Worm (Caenorhabditis elegans) whole organism, mixed stage, embryonic: ENCODE results near the gene Y51H7C.8.

ENCODE experiments used
- M03D4.4 ChIP-seq: sonication (generic microtip); optimal IDR thresholded peaks from 2 replicates; lab custom pipeline; 2017; ENCODE audit warnings: mild to moderate bottlenecking, missing genetic modification characterization, missing compliant biosample characterization
- bed-3 ChIP-seq: fragments of 200-800 bp; sonication (Bioruptor generic); optimal IDR thresholded peaks from 3 replicates; lab custom pipeline; 2018; ENCODE audit warnings: mild to moderate bottlenecking, missing genetic modification characterization, moderate library complexity, missing compliant biosample characterization
- blmp-1 ChIP-seq: fragments of 150-350 bp; optimal IDR thresholded peaks from 2 replicates; lab custom pipeline; 2014; ENCODE audit warnings: missing biosample characterization, missing genetic modification characterization
- ceh-39 ChIP-seq: fragments of 150-350 bp; optimal IDR thresholded peaks from 2 replicates; lab custom pipeline; 2014; ENCODE audit warnings: missing biosample characterization, missing genetic modification characterization
- ceh-43 ChIP-seq: fragments of 200-800 bp; sonication (Bioruptor generic); optimal IDR thresholded peaks from 2 replicates; lab custom pipeline; 2018; ENCODE audit warnings: mild to moderate bottlenecking, missing genetic modification characterization, moderate library complexity, missing compliant biosample characterization
- ces-1 ChIP-seq: fragments of 150-350 bp; optimal IDR thresholded peaks from 2 replicates; lab custom pipeline; 2014; ENCODE audit warnings: missing biosample characterization, missing genetic modification reagents, missing genetic modification characterization
- cnd-1 ChIP-seq: fragments of 200-800 bp; sonication (Bioruptor generic); optimal IDR thresholded peaks from 2 replicates; lab custom pipeline; 2018; ENCODE audit warnings: mild to moderate bottlenecking, missing genetic modification characterization, missing compliant biosample characterization
- drap-1 ChIP-seq: fragments of 200-800 bp; sonication (Bioruptor generic); optimal IDR thresholded peaks from 3 replicates; lab custom pipeline; 2018; ENCODE audit warnings: mild to moderate bottlenecking, missing genetic modification characterization, missing compliant biosample characterization
- elt-3 ChIP-seq: fragments of 150-350 bp; optimal IDR thresholded peaks from 2 replicates; lab custom pipeline; 2014; ENCODE audit warnings: missing biosample characterization, missing genetic modification characterization
- flh-1 ChIP-seq: fragments of 200-800 bp; sonication (Bioruptor generic); optimal IDR thresholded peaks from 2 replicates; lab custom pipeline; 2018; ENCODE audit warnings: mild to moderate bottlenecking, missing genetic modification characterization, moderate library complexity, missing compliant biosample characterization
- ham-2 ChIP-seq: fragments of 200-800 bp; sonication (Bioruptor generic); optimal IDR thresholded peaks from 2 replicates; lab custom pipeline; 2018; ENCODE audit warnings: mild to moderate bottlenecking, missing genetic modification characterization, missing compliant biosample characterization
- hlh-1 ChIP-seq: fragments of 150-350 bp; optimal IDR thresholded peaks from 2 replicates; lab custom pipeline; 2014; ENCODE audit warnings: missing biosample characterization, missing genetic modification reagents, missing genetic modification characterization
- lin-13 ChIP-seq: fragments of 150-350 bp; optimal IDR thresholded peaks from 2 replicates; lab custom pipeline; 2014; ENCODE audit warnings: missing biosample characterization, missing genetic modification characterization
- lin-32 ChIP-seq: fragments of 200-800 bp; sonication (Bioruptor generic); optimal IDR thresholded peaks from 2 replicates; lab custom pipeline; 2018; ENCODE audit warnings: mild to moderate bottlenecking, missing genetic modification characterization, missing compliant biosample characterization
- lsy-2 ChIP-seq: fragments of 150-350 bp; optimal IDR thresholded peaks from 2 replicates; lab custom pipeline; 2014; ENCODE audit warnings: missing biosample characterization, missing genetic modification characterization
- mab-5 ChIP-seq: fragments of 150-350 bp; optimal IDR thresholded peaks from 2 replicates; lab custom pipeline; 2014; ENCODE audit warnings: missing biosample characterization, missing genetic modification characterization
- mep-1 ChIP-seq: fragments of 150-350 bp; optimal IDR thresholded peaks from 2 replicates; lab custom pipeline; 2017; ENCODE audit warnings: missing biosample characterization, missing genetic modification reagents, missing genetic modification characterization, inconsistent platforms
- mls-2 ChIP-seq: sonication (generic microtip); optimal IDR thresholded peaks from 2 replicates; lab custom pipeline; 2016; ENCODE audit warnings: mild to moderate bottlenecking, missing genetic modification characterization, moderate library complexity, missing compliant biosample characterization
- nhr-12 ChIP-seq: fragments of 150-350 bp; optimal IDR thresholded peaks from 2 replicates; lab custom pipeline; 2014; ENCODE audit warnings: missing biosample characterization, missing genetic modification characterization
- nhr-2 ChIP-seq: fragments of 150-350 bp; optimal IDR thresholded peaks from 2 replicates; lab custom pipeline; 2014; ENCODE audit warnings: missing biosample characterization, missing genetic modification characterization
- nhr-237 ChIP-seq: fragments of 150-350 bp; optimal IDR thresholded peaks from 2 replicates; lab custom pipeline; 2014; ENCODE audit warnings: missing biosample characterization, missing genetic modification characterization
- nhr-28 ChIP-seq: fragments of 150-350 bp; optimal IDR thresholded peaks from 2 replicates; lab custom pipeline; 2014; ENCODE audit warnings: missing biosample characterization, missing genetic modification characterization
- pha-4 ChIP-seq: fragments of 150-350 bp; optimal IDR thresholded peaks from 2 replicates; lab custom pipeline; 2018; ENCODE audit warnings: missing biosample characterization, missing genetic modification reagents, missing genetic modification characterization
- sem-2 ChIP-seq: fragments of 200-800 bp; sonication (Bioruptor generic); optimal IDR thresholded peaks from 2 replicates; lab custom pipeline; 2018; ENCODE audit warnings: mild to moderate bottlenecking, missing genetic modification characterization, missing compliant biosample characterization
- snpc-4 ChIP-seq: fragments of 150-350 bp; optimal IDR thresholded peaks from 2 replicates; lab custom pipeline; 2014; ENCODE audit warnings: missing biosample characterization, missing genetic modification characterization
- sptf-1 ChIP-seq: sonication (generic microtip); optimal IDR thresholded peaks from 2 replicates; lab custom pipeline; 2017; ENCODE audit warnings: mild to moderate bottlenecking, missing genetic modification characterization, moderate library complexity, missing compliant biosample characterization
- tbx-8 ChIP-seq: fragments of 200-800 bp; sonication (Bioruptor generic); optimal IDR thresholded peaks from 2 replicates; lab custom pipeline; 2018; ENCODE audit warnings: mild to moderate bottlenecking, missing genetic modification characterization, moderate library complexity, missing compliant biosample characterization
- unc-120 ChIP-seq: sonication (generic microtip); optimal IDR thresholded peaks from 2 replicates; lab custom pipeline; 2017; ENCODE audit warnings: missing genetic modification characterization, missing compliant biosample characterization; ENCODE audit not compliant: poor library complexity, severe bottlenecking
- unc-62 ChIP-seq: fragments of 150-350 bp; optimal IDR thresholded peaks from 2 replicates; lab custom pipeline; 2014; ENCODE audit warnings: missing biosample characterization, missing genetic modification reagents, missing genetic modification characterization
- ztf-11 ChIP-seq: fragments of 150-350 bp; optimal IDR thresholded peaks from 2 replicates; lab custom pipeline; 2014; ENCODE audit warnings: missing biosample characterization, missing genetic modification characterization

Y51H7C.8 gene

DNA sequence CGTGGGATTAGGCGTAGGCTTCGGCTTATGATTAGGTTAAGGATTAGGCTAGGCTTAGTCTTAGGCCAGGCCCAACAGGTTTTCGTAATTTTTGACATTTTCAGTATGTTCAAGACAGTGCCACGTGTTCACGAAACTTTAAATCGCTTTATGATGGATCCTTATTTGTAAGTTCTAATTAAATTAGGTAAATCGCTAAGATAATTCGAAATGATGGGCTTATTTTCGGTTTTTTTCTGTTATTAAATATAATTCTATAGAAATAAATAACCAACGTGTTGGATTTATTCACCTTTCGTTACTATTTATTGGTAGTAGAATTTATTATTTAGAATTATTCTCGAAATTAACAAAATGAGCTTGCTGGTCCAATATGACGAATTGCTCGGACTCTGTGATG, at the start of gene Y51H7C.8:
Gene Y51H7C.8 (plus strand): TSS at position 301 of the 400 bp plus-strand sequence.
- TF ChIP-seq nhr-28 (tag; lab: Kevin White, UChicago): no peak
- no peak for TF ChIP-seq cnd-1 (tag; lab: Kevin White, UChicago)
- TF ChIP-seq nhr-2 (tag; lab: Kevin White, UChicago): no peak
- TF ChIP-seq flh-1 (GFP tag; lab: Kevin White, UChicago): no peak
- no peak for TF ChIP-seq lsy-2 (tag; lab: Kevin White, UChicago)
- no peak for TF ChIP-seq lin-13
- TF ChIP-seq mep-1 (tag; lab: Kevin White, UChicago): no peak
- no peak for TF ChIP-seq tbx-8 (GFP tag; lab: Kevin White, UChicago)
- TF ChIP-seq lin-32 (GFP tag; lab: Kevin White, UChicago): no peak
- no peak for TF ChIP-seq bed-3 (GFP tag; lab: Kevin White, UChicago)
- no peak for TF ChIP-seq nhr-237
- no peak for TF ChIP-seq elt-3 (tag; lab: Kevin White, UChicago)
- TF ChIP-seq sptf-1 (tag; lab: Kevin White, UChicago): no peak

DNA sequence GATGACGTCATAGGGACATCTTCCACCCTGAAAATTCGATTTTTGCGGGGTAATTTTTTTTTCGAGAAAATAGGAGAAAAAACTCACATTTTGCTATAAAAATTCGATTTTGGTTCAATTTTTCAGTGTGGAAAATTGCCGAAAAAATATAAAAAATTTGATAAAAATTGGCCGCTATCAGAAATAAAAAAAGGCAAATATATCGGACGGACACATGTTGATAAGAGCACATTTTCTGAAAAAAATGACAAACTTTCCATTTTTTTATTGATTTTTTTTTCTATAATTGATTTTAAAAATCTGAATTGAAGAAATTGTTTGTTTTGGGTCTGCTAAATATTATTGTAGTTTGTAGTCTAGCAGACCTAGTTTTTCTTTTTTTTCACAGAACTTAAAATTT, 46.1 kb upstream of the Y51H7C.8 start, which contains the start of gene C13A10.1:
Gene C13A10.1 (minus strand): TSS at position 170 of the 400 bp plus-strand sequence.
- TF ChIP-seq lin-32 (GFP tag; lab: Kevin White, UChicago) (no peak), mep-1 (tag; lab: Kevin White, UChicago) (no peak), lsy-2 (tag; lab: Kevin White, UChicago) (no peak)

DNA sequence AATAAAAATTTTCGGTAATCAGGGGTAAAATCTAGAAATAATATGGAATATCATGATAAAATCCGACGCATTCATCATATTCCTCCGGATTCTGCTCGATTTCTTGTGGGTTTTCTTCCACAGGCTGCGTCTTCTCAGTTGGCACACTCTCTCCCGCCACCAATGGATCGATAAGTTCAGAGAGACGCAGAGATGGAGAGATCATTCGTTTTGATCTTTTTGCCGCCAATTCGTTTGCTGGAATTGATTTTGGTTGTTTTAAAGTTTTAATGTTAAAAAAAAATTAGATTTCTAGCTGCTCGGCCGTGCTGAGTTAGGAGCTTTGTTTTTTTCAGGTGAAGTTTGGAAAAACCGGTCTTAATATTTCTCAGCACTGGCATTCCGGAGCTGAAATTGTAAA, 44.3 kb upstream of the Y51H7C.8 start:
- TF ChIP-seq mab-5 (tag; lab: Kevin White, UChicago) (no peak), hlh-1 (tag; lab: Kevin White, UChicago) (no peak), mep-1 (tag; lab: Kevin White, UChicago) (no peak), ceh-39 (tag; lab: Kevin White, UChicago) (no peak), snpc-4 (tag; lab: Kevin White, UChicago) (no peak)

DNA sequence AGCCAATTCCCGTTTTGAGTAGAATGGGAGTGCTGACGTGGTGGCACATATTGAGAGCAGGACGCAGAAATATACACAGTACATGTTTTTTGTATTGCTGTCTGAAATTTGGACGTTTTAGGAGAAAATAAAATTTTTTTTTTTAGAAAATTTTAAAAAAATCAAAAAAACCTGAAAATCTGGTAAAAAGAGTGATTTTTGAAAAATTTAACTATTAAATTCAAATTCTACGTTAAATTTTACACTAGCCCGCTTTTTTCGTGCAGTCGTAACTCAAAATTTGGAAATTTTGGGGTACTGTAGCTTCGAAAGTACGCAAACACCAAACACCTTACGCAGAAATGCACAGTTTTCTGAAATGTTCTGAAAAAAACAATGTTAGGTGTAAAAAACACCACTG, 43.7 kb upstream of the Y51H7C.8 start, which contains the start of gene C13A10.2:
Gene C13A10.2 (minus strand): TSS at position 101 of the 400 bp plus-strand sequence.
- TF ChIP-seq mls-2 (tag; lab: Kevin White, UChicago): no peak
- TF ChIP-seq elt-3 (tag; lab: Kevin White, UChicago): no peak
- no peak for TF ChIP-seq ham-2
- TF ChIP-seq nhr-12 (tag; lab: Kevin White, UChicago): no peak
- no peak for TF ChIP-seq unc-62
- no peak for TF ChIP-seq unc-120 (tag; lab: Kevin White, UChicago)
- no peak for TF ChIP-seq nhr-2 (tag; lab: Kevin White, UChicago)
- TF ChIP-seq sem-2 (GFP tag; lab: Kevin White, UChicago): no peak
- TF ChIP-seq M03D4.4: no peak
- no peak for TF ChIP-seq mep-1 (tag; lab: Kevin White, UChicago)
- TF ChIP-seq blmp-1 (tag; lab: Kevin White, UChicago): no peak
- TF ChIP-seq sptf-1 (tag; lab: Kevin White, UChicago): no peak
- no peak for TF ChIP-seq snpc-4 (tag; lab: Kevin White, UChicago)
- TF ChIP-seq ceh-39 (tag; lab: Kevin White, UChicago): no peak
- TF ChIP-seq cnd-1 (tag; lab: Kevin White, UChicago): no peak
- TF ChIP-seq lsy-2 (tag; lab: Kevin White, UChicago): no peak
- TF ChIP-seq drap-1: no peak
- no peak for TF ChIP-seq ces-1 (GFP tag; lab: Kevin White, UChicago)
- TF ChIP-seq ztf-11 (tag; lab: Kevin White, UChicago): no peak
- no peak for TF ChIP-seq flh-1 (GFP tag; lab: Kevin White, UChicago)
- TF ChIP-seq, all 35 proteins: peak for 0

DNA sequence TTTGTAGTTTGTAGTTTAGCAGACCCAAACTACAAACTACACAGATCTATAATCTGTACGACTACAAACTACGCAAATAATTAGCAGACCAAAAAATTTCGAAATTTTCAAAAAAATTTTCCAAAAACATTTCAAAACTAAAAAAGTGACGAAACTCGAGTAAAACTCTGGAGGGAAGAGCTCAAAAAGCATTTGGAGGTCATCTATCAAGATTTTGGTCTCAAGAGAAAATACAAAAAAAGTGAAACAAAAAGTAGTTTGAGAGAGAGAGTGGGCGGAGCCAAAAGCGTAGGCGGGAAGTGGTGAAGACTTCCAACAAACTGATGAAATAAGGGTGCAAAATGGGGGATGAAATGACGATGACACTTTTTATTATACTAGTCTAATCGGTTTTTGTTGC, 41.3 kb upstream of the Y51H7C.8 start:
- no peak for TF ChIP-seq nhr-237
- TF ChIP-seq lin-32 (GFP tag; lab: Kevin White, UChicago): no peak
- no peak for TF ChIP-seq nhr-2 (tag; lab: Kevin White, UChicago)
- TF ChIP-seq sem-2 (GFP tag; lab: Kevin White, UChicago): no peak
- no peak for TF ChIP-seq pha-4 (tag; lab: Kevin White, UChicago)
- no peak for TF ChIP-seq lsy-2 (tag; lab: Kevin White, UChicago)
- TF ChIP-seq mls-2 (tag; lab: Kevin White, UChicago): no peak
- TF ChIP-seq tbx-8 (GFP tag; lab: Kevin White, UChicago): no peak
- no peak for TF ChIP-seq ceh-43 (GFP tag; lab: Kevin White, UChicago)
